Fruit fly (Drosophila melanogaster) whole organism, embryonic: Measurements from ENCODE around the gene Ptp36E.

Experiments used
- Atf-2 ChIP-seq: fragments of 200-800 bp; sonication (Bioruptor generic); optimal IDR thresholded peaks from 2 replicates; lab custom pipeline; 2016; ENCODE audit warnings: missing biosample characterization, missing genetic modification characterization
- BEAF-32 ChIP-seq: fragments of 200-800 bp; sonication (Bioruptor generic); optimal IDR thresholded peaks from 3 replicates; lab custom pipeline; 2017; ENCODE audit warnings: missing biosample characterization, missing genetic modification characterization, mild to moderate bottlenecking, moderate library complexity, missing genetic modification reagents
- CG10543 ChIP-seq: fragments of 200-800 bp; sonication (Bioruptor generic); optimal IDR thresholded peaks from 3 replicates; lab custom pipeline; 2017; ENCODE audit warnings: missing biosample characterization, mild to moderate bottlenecking, missing genetic modification characterization, moderate library complexity
- CG11695 ChIP-seq: fragments of 200-800 bp; sonication (Bioruptor generic); IDR thresholded peaks from 3 replicates; pipeline ENCODE4 v1.3.6; 2022; ENCODE audit warnings: missing biosample characterization, missing genetic modification characterization
- CG12236 ChIP-seq: fragments of 200-800 bp; sonication (Bioruptor generic); optimal IDR thresholded peaks from 2 replicates; lab custom pipeline; 2016; ENCODE audit warnings: missing biosample characterization, missing genetic modification characterization
- CG13424 ChIP-seq: fragments of 200-800 bp; sonication (Bioruptor generic); optimal IDR thresholded peaks from 2 replicates; lab custom pipeline; 2019; ENCODE audit warnings: missing biosample characterization, mild to moderate bottlenecking, missing genetic modification characterization, moderate library complexity
- CG14441 ChIP-seq: fragments of 200-800 bp; sonication (Bioruptor generic); IDR thresholded peaks from 2 replicates; pipeline ENCODE4 v1.3.6; 2022; ENCODE audit warnings: missing biosample characterization, missing genetic modification characterization
- CG15601 ChIP-seq: fragments of 200-800 bp; sonication (Bioruptor generic); optimal IDR thresholded peaks from 3 replicates; lab custom pipeline; 2019; ENCODE audit warnings: missing biosample characterization, mild to moderate bottlenecking, missing genetic modification characterization, moderate library complexity
- CG17612 ChIP-seq: fragments of 200-800 bp; sonication (Bioruptor generic); IDR thresholded peaks from 2 replicates; pipeline ENCODE4 v1.3.6; 2022; ENCODE audit warnings: missing biosample characterization, missing genetic modification characterization
- CG31441 ChIP-seq: fragments of 200-800 bp; sonication (Bioruptor generic); IDR thresholded peaks from 2 replicates; pipeline ENCODE4 v1.3.6; 2022; ENCODE audit warnings: missing biosample characterization, missing genetic modification characterization
- CG32772 ChIP-seq: fragments of 200-800 bp; sonication (Bioruptor generic); IDR thresholded peaks from 2 replicates; pipeline ENCODE4 v1.3.6; 2022; ENCODE audit warnings: missing biosample characterization, missing genetic modification characterization
- CG34224 ChIP-seq: fragments of 200-800 bp; sonication (Bioruptor generic); IDR thresholded peaks from 3 replicates; pipeline ENCODE4 v1.3.6; 2022; ENCODE audit warnings: missing biosample characterization, missing genetic modification characterization; ENCODE audit not compliant: partially characterized antibody
- CG3726 ChIP-seq: fragments of 200-800 bp; sonication (Bioruptor generic); IDR thresholded peaks from 3 replicates; pipeline ENCODE4, ENCODE4 v1.3.6; 2022; ENCODE audit warnings: missing biosample characterization, missing genetic modification characterization
- CG3838 ChIP-seq: fragments of 200-800 bp; sonication (Bioruptor generic); optimal IDR thresholded peaks from 3 replicates; lab custom pipeline; 2016; ENCODE audit warnings: missing biosample characterization, missing genetic modification characterization
- CG4707 ChIP-seq: fragments of 200-800 bp; sonication (Bioruptor generic); optimal IDR thresholded peaks from 2 replicates; lab custom pipeline; 2018; ENCODE audit warnings: missing biosample characterization, mild to moderate bottlenecking, missing genetic modification characterization, moderate library complexity
- CG9215 ChIP-seq: fragments of 200-800 bp; sonication (Bioruptor generic); IDR thresholded peaks from 2 replicates; pipeline ENCODE4 v1.3.6; 2022; ENCODE audit warnings: missing biosample characterization, missing genetic modification characterization
- Dip2 ChIP-seq: fragments of 200-800 bp; sonication (Bioruptor generic); IDR thresholded peaks from 2 replicates; pipeline ENCODE4 v1.3.6; 2022; ENCODE audit warnings: missing biosample characterization, missing genetic modification characterization
- HLH3B ChIP-seq: fragments of 200-800 bp; sonication (Bioruptor generic); IDR thresholded peaks from 2 replicates; pipeline ENCODE4 v1.3.6; 2022; ENCODE audit warnings: missing biosample characterization, missing genetic modification characterization
- HLH4C ChIP-seq: fragments of 200-800 bp; sonication (Bioruptor generic); IDR thresholded peaks from 3 replicates; pipeline ENCODE4 v1.3.6; 2022; ENCODE audit warnings: missing biosample characterization, missing genetic modification characterization; ENCODE audit not compliant: partially characterized antibody
- Hr3 ChIP-seq: fragments of 200-800 bp; sonication (Bioruptor generic); optimal IDR thresholded peaks from 3 replicates; lab custom pipeline; 2016; ENCODE audit warnings: missing biosample characterization, missing genetic modification characterization
- Hr51 ChIP-seq, 2 experiments: fragments of 200-800 bp; sonication (Bioruptor generic); optimal IDR thresholded peaks; 2 replicates in 1 of 2; 3 replicates in 1 of 2; lab custom pipeline; 2016 to 2018; ENCODE audit warnings: missing biosample characterization in 2 of 2, missing genetic modification characterization in 2 of 2, mild to moderate bottlenecking in 1 of 2, moderate library complexity in 1 of 2
- Optix ChIP-seq: fragments of 200-800 bp; sonication (Bioruptor generic); IDR thresholded peaks from 3 replicates; pipeline ENCODE4 v1.3.6; 2022; ENCODE audit warnings: missing biosample characterization, missing genetic modification characterization
- Poxn ChIP-seq: fragments of 200-800 bp; sonication (Bioruptor generic); IDR thresholded peaks from 2 replicates; pipeline ENCODE4 v1.3.6; 2022; ENCODE audit warnings: missing biosample characterization, missing genetic modification characterization
- Sox102F ChIP-seq: fragments of 200-800 bp; sonication (Bioruptor generic); optimal IDR thresholded peaks from 2 replicates; lab custom pipeline; 2018; ENCODE audit warnings: missing biosample characterization, mild to moderate bottlenecking, missing genetic modification characterization, moderate library complexity
- Spps ChIP-seq: fragments of 200-800 bp; sonication (Bioruptor generic); optimal IDR thresholded peaks from 2 replicates; lab custom pipeline; 2018; ENCODE audit warnings: missing biosample characterization, mild to moderate bottlenecking, missing genetic modification characterization
- Sry-δ ChIP-seq: fragments of 200-800 bp; sonication (Bioruptor generic); optimal IDR thresholded peaks from 2 replicates; lab custom pipeline; 2016; ENCODE audit warnings: missing biosample characterization, missing genetic modification characterization
- YL-1 ChIP-seq: fragments of 200-800 bp; sonication (Bioruptor generic); optimal IDR thresholded peaks from 3 replicates; lab custom pipeline; 2017; ENCODE audit warnings: missing biosample characterization, mild to moderate bottlenecking, missing genetic modification characterization
- ash1 ChIP-seq: fragments of 200-800 bp; sonication (Bioruptor generic); optimal IDR thresholded peaks from 2 replicates; lab custom pipeline; 2018; ENCODE audit warnings: missing biosample characterization, mild to moderate bottlenecking, missing genetic modification characterization
- bcd ChIP-seq: fragments of 200-800 bp; sonication (Bioruptor generic); optimal IDR thresholded peaks from 2 replicates; lab custom pipeline; 2017; ENCODE audit warnings: missing biosample characterization, mild to moderate bottlenecking, missing genetic modification characterization
- caup ChIP-seq: fragments of 200-800 bp; sonication (Bioruptor generic); optimal IDR thresholded peaks from 3 replicates; lab custom pipeline; 2017; ENCODE audit warnings: missing biosample characterization, mild to moderate bottlenecking, missing genetic modification characterization, moderate library complexity; ENCODE audit not compliant: severe bottlenecking
- chn ChIP-seq: fragments of 200-800 bp; sonication (Bioruptor generic); optimal IDR thresholded peaks from 2 replicates; lab custom pipeline; 2016; ENCODE audit warnings: missing biosample characterization, missing genetic modification characterization
- disco-r ChIP-seq: fragments of 200-800 bp; sonication (Bioruptor generic); optimal IDR thresholded peaks from 2 replicates; lab custom pipeline; 2016; ENCODE audit warnings: missing biosample characterization, missing genetic modification characterization
- dmrt99B ChIP-seq: fragments of 200-800 bp; sonication (Bioruptor generic); optimal IDR thresholded peaks from 2 replicates; lab custom pipeline; 2018; ENCODE audit warnings: missing biosample characterization, mild to moderate bottlenecking, missing genetic modification characterization, moderate library complexity
- emc ChIP-seq: fragments of 200-800 bp; sonication (Bioruptor generic); optimal IDR thresholded peaks from 2 replicates; lab custom pipeline; 2016; ENCODE audit warnings: missing biosample characterization, missing genetic modification characterization
- esg ChIP-seq: fragments of 200-800 bp; sonication (Bioruptor generic); conservative IDR thresholded peaks from 2 replicates; pipeline ENCODE4 v1.3.6; 2022; ENCODE audit warnings: missing biosample characterization, missing genetic modification characterization
- eve ChIP-seq, 2 experiments: fragments of >200 bp; optimal IDR thresholded peaks; 2 replicates each; lab custom pipeline; 2017; ENCODE audit warnings: missing biosample characterization in 2 of 2, missing genetic modification characterization in 2 of 2
- gem ChIP-seq: fragments of 200-800 bp; sonication (Bioruptor generic); optimal IDR thresholded peaks from 2 replicates; lab custom pipeline; 2019; ENCODE audit warnings: missing biosample characterization, mild to moderate bottlenecking, missing genetic modification characterization, moderate library complexity
- grau ChIP-seq: fragments of 200-800 bp; optimal IDR thresholded peaks from 3 replicates; lab custom pipeline; 2019; ENCODE audit warnings: missing biosample characterization, mild to moderate bottlenecking, missing genetic modification characterization, moderate library complexity
- hkb ChIP-seq, 2 experiments: fragments of 200-800 bp in 1 of 2; fragments of >200 bp in 1 of 2; sonication (Bioruptor generic) in 1 of 2; IDR thresholded peaks in 1 of 2; optimal IDR thresholded peaks in 1 of 2; 2 replicates each; pipeline versions ENCODE4 v1.3.6 to Lab custom; 2017 to 2022; ENCODE audit warnings: missing biosample characterization in 1 of 2, missing genetic modification characterization in 1 of 2
- jumu ChIP-seq: fragments of 200-800 bp; sonication (Bioruptor generic); optimal IDR thresholded peaks from 3 replicates; lab custom pipeline; 2016; ENCODE audit warnings: missing biosample characterization, missing genetic modification characterization
- lmd ChIP-seq: fragments of 200-800 bp; sonication (Bioruptor generic); IDR thresholded peaks from 2 replicates; pipeline ENCODE4 v1.3.6; 2022; ENCODE audit warnings: missing biosample characterization, missing genetic modification characterization
- pan ChIP-seq, 4 experiments: fragments of >200 bp in 3 of 4; fragments of 200-800 bp in 1 of 4; sonication (Bioruptor generic) in 1 of 4; optimal IDR thresholded peaks in 3 of 4; IDR thresholded peaks in 1 of 4; 2 replicates each; pipeline versions ENCODE4 v1.3.6 to Lab custom; 2017 to 2022; ENCODE audit warnings: missing biosample characterization in 2 of 4, missing genetic modification characterization in 2 of 4, mixed read lengths in 1 of 4
- pnt ChIP-seq: fragments of 200-800 bp; sonication (Bioruptor generic); optimal IDR thresholded peaks from 3 replicates; lab custom pipeline; 2016; ENCODE audit warnings: missing biosample characterization, missing genetic modification characterization
- prd ChIP-seq, 3 experiments: fragments of >200 bp in 2 of 3; fragments of 200-800 bp in 1 of 3; sonication (Bioruptor generic) in 1 of 3; optimal IDR thresholded peaks in 2 of 3; IDR thresholded peaks in 1 of 3; 2 replicates in 2 of 3; 3 replicates in 1 of 3; pipeline versions ENCODE4 v1.3.6 to Lab custom; 2017 to 2022; ENCODE audit warnings: missing biosample characterization in 1 of 3, missing genetic modification characterization in 1 of 3
- pros ChIP-seq: fragments of 200-800 bp; sonication (Bioruptor generic); optimal IDR thresholded peaks from 3 replicates; lab custom pipeline; 2019; ENCODE audit warnings: missing biosample characterization, mild to moderate bottlenecking, missing genetic modification characterization, moderate library complexity
- pum ChIP-seq: fragments of 200-800 bp; sonication (Bioruptor generic); optimal IDR thresholded peaks from 2 replicates; lab custom pipeline; 2016; ENCODE audit warnings: missing biosample characterization, missing genetic modification characterization
- sr ChIP-seq: fragments of 200-800 bp; sonication (Bioruptor generic); IDR thresholded peaks from 3 replicates; pipeline ENCODE4 v1.3.6; 2022; ENCODE audit warnings: missing biosample characterization, missing genetic modification characterization
- zen ChIP-seq: fragments of 200-800 bp; sonication (Bioruptor generic); optimal IDR thresholded peaks from 3 replicates; lab custom pipeline; 2018; ENCODE audit warnings: missing biosample characterization, mild to moderate bottlenecking, missing genetic modification characterization, moderate library complexity
- zfh2 ChIP-seq: fragments of 200-800 bp; sonication (Bioruptor generic); optimal IDR thresholded peaks from 2 replicates; lab custom pipeline; 2016; ENCODE audit warnings: missing biosample characterization, missing genetic modification characterization

Gene Ptp36E

DNA sequence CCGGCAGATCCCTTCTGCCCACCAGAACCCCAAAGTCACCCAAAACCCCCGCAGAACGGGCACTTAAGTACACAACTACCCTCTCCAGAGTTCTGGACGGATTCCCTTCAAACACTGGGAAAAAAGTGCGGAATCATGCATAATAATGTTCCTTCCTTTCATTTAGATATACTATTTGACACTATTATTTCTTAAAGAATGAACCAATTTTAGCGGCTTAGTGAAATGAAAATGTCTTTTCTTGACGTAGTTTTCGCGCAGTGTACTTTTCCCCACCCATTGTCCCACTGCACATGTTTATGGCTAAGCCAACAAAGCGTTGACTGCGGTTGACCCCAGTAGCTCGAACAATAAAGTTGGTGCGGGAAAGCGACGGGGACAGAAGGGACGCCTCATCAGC lies 1.9 kb upstream of the Ptp36E start (continued):
- TF ChIP-seq Sox102F = peak; percentile 47
- no peak for TF ChIP-seq BEAF-32
- TF ChIP-seq CG11695 (GFP tag; lab: Robert Waterston, UW) = no peak
- TF ChIP-seq gem (tag; lab: Kevin White, UChicago) = peak; percentile 54
- no peak for TF ChIP-seq bcd
- no peak for TF ChIP-seq YL-1
- 0 out of 2 replicates have a peak, but pooled peaks have one; percentile 9 for TF ChIP-seq CG32772 (GFP tag; lab: Robert Waterston, UW)
- TF ChIP-seq emc = no peak
- TF ChIP-seq pros (GFP tag; lab: Kevin White, UChicago) = no peak
- TF ChIP-seq CG3726 (GFP tag; lab: Robert Waterston, UW) = no peak
- no peak; the same call in 2 of the 3 replicates for TF ChIP-seq Optix
- TF ChIP-seq disco-r (GFP tag; lab: Kevin White, UChicago) = no peak
- TF ChIP-seq Dip2 (GFP tag; lab: Robert Waterston, UW) = no peak
- TF ChIP-seq Atf-2 (GFP tag; lab: Kevin White, UChicago) = no peak
- TF ChIP-seq CG4707 (GFP tag; lab: Kevin White, UChicago) = no peak
- no peak for TF ChIP-seq hkb (optimal IDR thresholded peaks at IDR 0.05; lab: Kevin White, UChicago)
- no peak for TF ChIP-seq hkb (GFP tag; IDR thresholded peaks at IDR 0.05; lab: Robert Waterston, UW)
- TF ChIP-seq HLH3B = peak; percentile 37; the same call in 1 of the 2 replicates
- no peak for TF ChIP-seq prd (optimal IDR thresholded peaks at IDR 0.05; lab: Kevin White, UChicago)
- TF ChIP-seq prd (GFP tag; IDR thresholded peaks at IDR 0.05; lab: Robert Waterston, UW) = peak; percentile 24; the same call in 1 of the 3 replicates
- no peak for TF ChIP-seq CG10543 (GFP tag; lab: Kevin White, UChicago)
- no peak for TF ChIP-seq CG17612 (GFP tag; lab: Robert Waterston, UW)
- TF ChIP-seq zfh2 (GFP tag; lab: Kevin White, UChicago) = no peak
- TF ChIP-seq pan (optimal IDR thresholded peaks at IDR 0.05; lab: Kevin White, UChicago) = no peak
- TF ChIP-seq pan (GFP tag; optimal IDR thresholded peaks at IDR 0.05 in 1 of 2, IDR thresholded peaks at IDR 0.05 in 1 of 2) = peak in 1 of 2 experiments; percentile 40
- no peak for TF ChIP-seq Sry-δ (GFP tag; lab: Kevin White, UChicago)
- no peak for TF ChIP-seq zen
- TF ChIP-seq CG15601 (tag; lab: Kevin White, UChicago) = no peak
- TF ChIP-seq CG34224 (GFP tag; lab: Robert Waterston, UW) = no peak
- TF ChIP-seq Hr3 (GFP tag; lab: Kevin White, UChicago) = no peak
- TF ChIP-seq HLH4C (GFP tag; lab: Robert Waterston, UW) = no peak
- no peak for TF ChIP-seq sr (GFP tag; lab: Robert Waterston, UW)
- peak; percentile 10 for TF ChIP-seq jumu (GFP tag; lab: Kevin White, UChicago)
- no peak for TF ChIP-seq CG14441 (GFP tag; lab: Robert Waterston, UW)
- no peak for TF ChIP-seq chn
- TF ChIP-seq Hr51 (GFP tag; optimal IDR thresholded peaks at IDR 0.05; lab: Kevin White, UChicago) = peak in 1 of 2 experiments; percentile 27
- no peak for TF ChIP-seq CG13424 (tag; lab: Kevin White, UChicago)
- peak; percentile 3 for TF ChIP-seq pum (GFP tag; lab: Kevin White, UChicago)
- TF ChIP-seq caup = peak; percentile 32
- no peak for TF ChIP-seq CG31441 (GFP tag; lab: Robert Waterston, UW)
- no peak for TF ChIP-seq CG12236 (GFP tag; lab: Kevin White, UChicago)
- TF ChIP-seq Spps (tag; lab: Kevin White, UChicago) = no peak
- TF ChIP-seq Poxn (GFP tag; lab: Robert Waterston, UW) = no peak
- TF ChIP-seq eve (GFP tag; optimal IDR thresholded peaks at IDR 0.05; lab: Kevin White, UChicago) = no peak
- no peak for TF ChIP-seq grau (tag; lab: Kevin White, UChicago)
- peak; percentile 15 for TF ChIP-seq pnt
- TF ChIP-seq CG3838 (GFP tag; lab: Kevin White, UChicago) = no peak
- TF ChIP-seq ash1 (GFP tag; lab: Kevin White, UChicago) = no peak
- no peak for TF ChIP-seq esg (GFP tag; lab: Robert Waterston, UW)
- peak; percentile 21; the same call in 1 of the 2 replicates for TF ChIP-seq lmd (GFP tag; lab: Robert Waterston, UW)
- no peak for TF ChIP-seq CG9215
- peak; percentile 38 for TF ChIP-seq dmrt99B (tag; lab: Kevin White, UChicago)
